Fruit fly (Drosophila melanogaster) whole organism, embryonic: ENCODE measurements around the gene Top3alpha.

Experiments
- Asciz ChIP-seq: fragments of 200-800 bp; sonication (Bioruptor generic); optimal IDR thresholded peaks from 2 replicates; lab custom pipeline; 2017; ENCODE audit warnings: missing biosample characterization, mild to moderate bottlenecking, missing genetic modification characterization, missing genetic modification reagents
- Awh ChIP-seq: fragments of 200-800 bp; sonication (Bioruptor generic); IDR thresholded peaks from 2 replicates; pipeline ENCODE4, ENCODE4 v1.3.6; 2022; ENCODE audit warnings: missing biosample characterization, missing genetic modification characterization
- CG11696 ChIP-seq: fragments of 200-800 bp; sonication (Bioruptor generic); IDR thresholded peaks from 2 replicates; pipeline ENCODE4 v1.3.6; 2022; ENCODE audit warnings: missing biosample characterization, missing genetic modification characterization
- CG12769 ChIP-seq: fragments of 200-800 bp; sonication (Bioruptor generic); optimal IDR thresholded peaks from 2 replicates; lab custom pipeline; 2019; ENCODE audit warnings: missing biosample characterization, mild to moderate bottlenecking, missing genetic modification characterization, moderate library complexity
- CG14710 ChIP-seq: fragments of 200-800 bp; sonication (Bioruptor generic); optimal IDR thresholded peaks from 3 replicates; lab custom pipeline; 2019; ENCODE audit warnings: missing biosample characterization, mild to moderate bottlenecking, missing genetic modification characterization, moderate library complexity
- CG14860 ChIP-seq: fragments of 200-800 bp; sonication (Bioruptor generic); IDR thresholded peaks from 3 replicates; pipeline ENCODE4 v1.3.6; 2022; ENCODE audit warnings: missing biosample characterization, missing genetic modification characterization; ENCODE audit not compliant: partially characterized antibody
- CG14965 ChIP-seq: fragments of 200-800 bp; sonication (Bioruptor generic); optimal IDR thresholded peaks from 2 replicates; lab custom pipeline; 2016; ENCODE audit warnings: missing biosample characterization, missing genetic modification characterization, borderline replicate concordance
- CG15696 ChIP-seq: fragments of 200-800 bp; sonication (Bioruptor generic); optimal IDR thresholded peaks from 2 replicates; lab custom pipeline; 2019; ENCODE audit warnings: missing biosample characterization, mild to moderate bottlenecking, missing genetic modification characterization, moderate library complexity
- CG1603 ChIP-seq: fragments of 200-800 bp; sonication (Bioruptor generic); optimal IDR thresholded peaks from 2 replicates; lab custom pipeline; 2019; ENCODE audit warnings: missing biosample characterization, mild to moderate bottlenecking, missing genetic modification characterization, moderate library complexity
- CG2120 ChIP-seq: fragments of 200-800 bp; sonication (Bioruptor generic); optimal IDR thresholded peaks from 3 replicates; lab custom pipeline; 2016; ENCODE audit warnings: missing biosample characterization, missing genetic modification characterization
- CG30020 ChIP-seq: fragments of 200-800 bp; optimal IDR thresholded peaks from 2 replicates; lab custom pipeline; 2019; ENCODE audit warnings: missing biosample characterization, mild to moderate bottlenecking, missing genetic modification characterization, moderate library complexity
- CG30431 ChIP-seq: fragments of 200-800 bp; sonication (Bioruptor generic); optimal IDR thresholded peaks from 2 replicates; lab custom pipeline; 2017; ENCODE audit warnings: missing biosample characterization, missing genetic modification characterization
- CG31365 ChIP-seq: fragments of 200-800 bp; sonication (Bioruptor generic); optimal IDR thresholded peaks from 2 replicates; lab custom pipeline; 2018; ENCODE audit warnings: missing biosample characterization, mild to moderate bottlenecking, missing genetic modification characterization
- CG31388 ChIP-seq: fragments of 200-800 bp; sonication (Bioruptor generic); optimal IDR thresholded peaks from 2 replicates; lab custom pipeline; 2016; ENCODE audit warnings: missing biosample characterization, missing genetic modification characterization
- CG33213 ChIP-seq: fragments of 200-800 bp; sonication (Bioruptor generic); optimal IDR thresholded peaks from 3 replicates; lab custom pipeline; 2016; ENCODE audit warnings: missing biosample characterization, missing genetic modification characterization
- CG34224 ChIP-seq: fragments of 200-800 bp; sonication (Bioruptor generic); IDR thresholded peaks from 3 replicates; pipeline ENCODE4 v1.3.6; 2022; ENCODE audit warnings: missing biosample characterization, missing genetic modification characterization; ENCODE audit not compliant: partially characterized antibody
- CG3995 ChIP-seq: fragments of 200-800 bp; sonication (Bioruptor generic); optimal IDR thresholded peaks from 3 replicates; lab custom pipeline; 2016; ENCODE audit warnings: missing biosample characterization, missing genetic modification characterization
- CG7963 ChIP-seq: fragments of 200-800 bp; sonication (Bioruptor generic); IDR thresholded peaks from 3 replicates; pipeline ENCODE4 v1.3.6; 2022; ENCODE audit warnings: missing biosample characterization, missing genetic modification characterization; ENCODE audit not compliant: partially characterized antibody
- Camta ChIP-seq: fragments of 200-800 bp; sonication (Bioruptor generic); optimal IDR thresholded peaks from 2 replicates; lab custom pipeline; 2016; ENCODE audit warnings: missing biosample characterization, missing genetic modification characterization
- CoRest ChIP-seq: fragments of 200-800 bp; sonication (Bioruptor generic); optimal IDR thresholded peaks from 3 replicates; lab custom pipeline; 2018; ENCODE audit warnings: missing biosample characterization, mild to moderate bottlenecking, missing genetic modification characterization, moderate library complexity
- Dek ChIP-seq: fragments of 200-800 bp; sonication (Bioruptor generic); optimal IDR thresholded peaks from 3 replicates; lab custom pipeline; 2019; ENCODE audit warnings: missing biosample characterization, mild to moderate bottlenecking, missing genetic modification characterization, moderate library complexity
- Dip2 ChIP-seq: fragments of 200-800 bp; sonication (Bioruptor generic); IDR thresholded peaks from 2 replicates; pipeline ENCODE4 v1.3.6; 2022; ENCODE audit warnings: missing biosample characterization, missing genetic modification characterization
- Dll ChIP-seq: fragments of 200-800 bp; sonication (Bioruptor generic); IDR thresholded peaks from 4 replicates; pipeline ENCODE4 v1.3.6; 2022; ENCODE audit warnings: missing biosample characterization, missing genetic modification characterization; ENCODE audit not compliant: partially characterized antibody
- Doc3 ChIP-seq: fragments of 200-800 bp; sonication (Bioruptor generic); IDR thresholded peaks from 3 replicates; pipeline ENCODE4 v1.3.6; 2022; ENCODE audit warnings: missing biosample characterization, missing genetic modification characterization; ENCODE audit not compliant: partially characterized antibody
- Ets65A ChIP-seq: fragments of 200-800 bp; sonication (Bioruptor generic); peaks from one replicate; lab custom pipeline; 2016; ENCODE audit warnings: missing biosample characterization, missing genetic modification characterization
- H2.0 ChIP-seq: fragments of 200-800 bp; sonication (Bioruptor generic); IDR thresholded peaks from 2 replicates; pipeline ENCODE4 v1.3.6; 2022; ENCODE audit warnings: missing biosample characterization, missing genetic modification characterization
- HLH4C ChIP-seq: fragments of 200-800 bp; sonication (Bioruptor generic); IDR thresholded peaks from 3 replicates; pipeline ENCODE4 v1.3.6; 2022; ENCODE audit warnings: missing biosample characterization, missing genetic modification characterization; ENCODE audit not compliant: partially characterized antibody
- Hand ChIP-seq: fragments of 200-800 bp; sonication (Bioruptor generic); optimal IDR thresholded peaks from 2 replicates; lab custom pipeline; 2017; ENCODE audit warnings: mild to moderate bottlenecking, missing biosample characterization, missing genetic modification reagents, missing genetic modification characterization
- Hr3 ChIP-seq: fragments of 200-800 bp; sonication (Bioruptor generic); optimal IDR thresholded peaks from 3 replicates; lab custom pipeline; 2016; ENCODE audit warnings: missing biosample characterization, missing genetic modification characterization
- Mad ChIP-seq: fragments of 200-800 bp; sonication (Bioruptor generic); optimal IDR thresholded peaks from 2 replicates; lab custom pipeline; 2016; ENCODE audit warnings: missing biosample characterization, missing genetic modification characterization
- PHDP ChIP-seq: fragments of 200-800 bp; sonication (Bioruptor generic); optimal IDR thresholded peaks from 3 replicates; lab custom pipeline; 2018; ENCODE audit warnings: missing biosample characterization, mild to moderate bottlenecking, missing genetic modification characterization, moderate library complexity
- Pdp1 ChIP-seq, 2 experiments: fragments of 200-800 bp; sonication (Bioruptor generic); optimal IDR thresholded peaks; 3 replicates each; lab custom pipeline; 2016; ENCODE audit warnings: missing biosample characterization in 2 of 2, missing genetic modification characterization in 2 of 2, mild to moderate bottlenecking in 1 of 2, moderate library complexity in 1 of 2
- Ptx1 ChIP-seq: fragments of 200-800 bp; sonication (Bioruptor generic); IDR thresholded peaks from 2 replicates; pipeline ENCODE4 v1.3.6; 2022; ENCODE audit warnings: missing biosample characterization, missing genetic modification characterization
- Sry-β ChIP-seq: fragments of 200-800 bp; sonication (Bioruptor generic); optimal IDR thresholded peaks from 2 replicates; lab custom pipeline; 2018; ENCODE audit warnings: missing biosample characterization, mild to moderate bottlenecking, missing genetic modification characterization, moderate library complexity
- cg ChIP-seq: fragments of 200-800 bp; sonication (Bioruptor generic); optimal IDR thresholded peaks from 3 replicates; lab custom pipeline; 2019; ENCODE audit warnings: missing biosample characterization, mild to moderate bottlenecking, missing genetic modification characterization, moderate library complexity
- corto ChIP-seq: fragments of 200-800 bp; sonication (Bioruptor generic); optimal IDR thresholded peaks from 2 replicates; lab custom pipeline; 2016; ENCODE audit warnings: missing biosample characterization, mild to moderate bottlenecking, missing genetic modification characterization, moderate library complexity
- dpn ChIP-seq, 2 experiments: fragments of 200-800 bp; sonication (Bioruptor generic); optimal IDR thresholded peaks; 3 replicates each; lab custom pipeline; 2016; ENCODE audit warnings: missing biosample characterization in 2 of 2, missing genetic modification characterization in 2 of 2
- exex ChIP-seq: fragments of 200-800 bp; sonication (Bioruptor generic); optimal IDR thresholded peaks from 4 replicates; lab custom pipeline; 2018; ENCODE audit warnings: missing biosample characterization, mild to moderate bottlenecking, missing genetic modification characterization, moderate library complexity
- fd96Cb ChIP-seq: fragments of 200-800 bp; sonication (Bioruptor generic); optimal IDR thresholded peaks from 2 replicates; lab custom pipeline; 2018; ENCODE audit warnings: missing biosample characterization, mild to moderate bottlenecking, missing genetic modification characterization, moderate library complexity
- gcm2 ChIP-seq: fragments of 200-800 bp; sonication (Bioruptor generic); optimal IDR thresholded peaks from 2 replicates; lab custom pipeline; 2016; ENCODE audit warnings: missing biosample characterization, missing genetic modification characterization
- grau ChIP-seq: fragments of 200-800 bp; optimal IDR thresholded peaks from 3 replicates; lab custom pipeline; 2019; ENCODE audit warnings: missing biosample characterization, mild to moderate bottlenecking, missing genetic modification characterization, moderate library complexity
- knrl ChIP-seq: fragments of 200-800 bp; sonication (Bioruptor generic); IDR thresholded peaks from 3 replicates; pipeline ENCODE4 v1.3.6; 2022; ENCODE audit warnings: missing biosample characterization, missing genetic modification characterization; ENCODE audit not compliant: partially characterized antibody
- lab ChIP-seq: fragments of 200-800 bp; sonication (Bioruptor generic); optimal IDR thresholded peaks from 3 replicates; lab custom pipeline; 2017; ENCODE audit warnings: missing biosample characterization, missing genetic modification characterization, mild to moderate bottlenecking, moderate library complexity, missing genetic modification reagents
- lbe ChIP-seq: fragments of 200-800 bp; sonication (Bioruptor generic); optimal IDR thresholded peaks from 2 replicates; lab custom pipeline; 2016; ENCODE audit warnings: missing biosample characterization, mild to moderate bottlenecking, missing genetic modification characterization
- mld ChIP-seq: fragments of 200-800 bp; sonication (Bioruptor generic); IDR thresholded peaks from 3 replicates; pipeline ENCODE4 v1.3.6; 2022; ENCODE audit warnings: missing biosample characterization, missing genetic modification characterization; ENCODE audit not compliant: partially characterized antibody
- phol ChIP-seq: fragments of 200-800 bp; sonication (Bioruptor generic); optimal IDR thresholded peaks from 3 replicates; lab custom pipeline; 2018; ENCODE audit warnings: missing biosample characterization, mild to moderate bottlenecking, missing genetic modification characterization, moderate library complexity
- scrt ChIP-seq: fragments of 200-800 bp; sonication (Bioruptor generic); optimal IDR thresholded peaks from 2 replicates; lab custom pipeline; 2018; ENCODE audit warnings: missing biosample characterization, mild to moderate bottlenecking, missing genetic modification characterization, moderate library complexity
- stc ChIP-seq: fragments of 200-800 bp; sonication (Bioruptor generic); IDR thresholded peaks from 2 replicates; pipeline ENCODE4 v1.3.6; 2022; ENCODE audit warnings: missing biosample characterization, missing genetic modification characterization
- tgo ChIP-seq: fragments of 200-800 bp; sonication (Bioruptor generic); IDR thresholded peaks from 3 replicates; pipeline ENCODE4 v1.3.6; 2022; ENCODE audit warnings: missing biosample characterization, missing genetic modification characterization
- zfh2 ChIP-seq: fragments of 200-800 bp; sonication (Bioruptor generic); optimal IDR thresholded peaks from 2 replicates; lab custom pipeline; 2016; ENCODE audit warnings: missing biosample characterization, missing genetic modification characterization

The Top3alpha gene

DNA sequence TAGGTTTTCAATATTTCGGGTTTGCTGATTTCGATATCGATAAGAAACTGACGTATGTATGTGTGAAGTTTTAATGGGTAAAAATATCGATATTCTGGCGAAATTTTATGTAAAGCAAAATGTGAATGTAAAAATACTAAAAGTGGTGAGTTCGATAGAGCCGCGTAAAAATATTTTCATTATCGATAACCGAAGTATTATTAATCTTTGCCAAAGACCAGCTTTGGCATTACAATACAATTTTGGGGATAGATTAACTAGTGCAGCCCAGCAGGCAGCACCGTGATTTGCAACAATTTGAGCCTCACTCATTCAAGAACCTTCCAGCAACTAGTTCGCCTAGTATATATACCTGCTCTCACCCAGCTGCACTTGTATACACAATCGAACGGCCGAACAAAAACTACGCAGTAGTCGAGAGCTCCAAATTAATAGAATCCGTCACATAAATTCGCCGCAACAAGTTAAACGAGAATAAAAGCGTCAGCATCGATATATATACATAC lies 44.4 kb downstream of the Top3alpha start (continued):
- TF ChIP-seq phol (tag; lab: Kevin White, UChicago) (peak; percentile 27), CG30020 (peak; percentile 55), Ets65A (no peak), Ptx1 (GFP tag; lab: Robert Waterston, UW) (no peak), CG3995 (GFP tag; lab: Kevin White, UChicago) (peak; percentile 99), knrl (peak; percentile 77), CG34224 (peak; percentile 96), Asciz (GFP tag; lab: Kevin White, UChicago) (no peak), Pdp1 (GFP tag; optimal IDR thresholded peaks at IDR 0.05; lab: Kevin White, UChicago) (peak in 1 of 2 experiments; percentile 26), CG31388 (GFP tag; lab: Kevin White, UChicago) (no peak), CG7963 (peak; percentile 90), Camta (no peak), dpn (GFP tag; optimal IDR thresholded peaks at IDR 0.05; lab: Kevin White, UChicago) (no peak), CG12769 (tag; lab: Kevin White, UChicago) (peak; percentile 33), Awh (no peak), Dek (tag; lab: Kevin White, UChicago) (no peak), Doc3 (GFP tag; lab: Robert Waterston, UW) (peak; percentile 85), CG15696 (tag; lab: Kevin White, UChicago) (no peak), Hand (GFP tag; lab: Kevin White, UChicago) (no peak), Dll (peak; percentile 90), CG14965 (GFP tag; lab: Kevin White, UChicago) (no peak), HLH4C (GFP tag; lab: Robert Waterston, UW) (peak; percentile 95), CG14710 (peak; percentile 30), cg (GFP tag; lab: Kevin White, UChicago) (peak; percentile 72), CG14860 (GFP tag; lab: Robert Waterston, UW) (peak; percentile 91), scrt (GFP tag; lab: Kevin White, UChicago) (peak; percentile 37), CoRest (tag; lab: Kevin White, UChicago) (peak; percentile 34), CG1603 (peak; percentile 69), Hr3 (no peak)

DNA sequence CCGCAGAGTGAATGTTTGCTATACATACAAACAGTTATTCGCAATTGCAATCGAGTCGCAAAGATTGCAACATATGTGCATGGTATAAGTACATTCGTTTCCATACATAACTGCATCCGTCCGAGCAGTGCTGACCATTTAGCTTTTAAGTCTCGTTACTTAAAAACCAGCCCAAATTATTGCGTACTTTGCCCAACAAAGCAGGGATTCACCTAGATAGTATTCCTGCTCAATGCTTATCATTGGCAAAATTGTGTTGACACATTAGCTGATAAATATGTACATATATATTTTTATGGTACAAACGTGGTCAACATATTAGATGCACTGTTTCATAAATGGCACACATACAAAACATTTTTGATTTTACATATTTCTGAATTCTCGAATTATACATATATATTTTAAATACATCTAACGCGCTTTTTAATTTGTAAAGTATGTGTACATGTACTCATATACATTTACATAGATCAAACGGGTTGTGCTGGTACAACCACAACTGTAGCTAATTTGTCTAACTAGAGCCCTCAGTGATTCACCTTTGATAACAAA lies 45.1 kb downstream of the Top3alpha start:
- no peak for TF ChIP-seq fd96Cb (tag; lab: Kevin White, UChicago)
- peak; percentile 7 for TF ChIP-seq CG2120
- TF ChIP-seq CG30431 (GFP tag; lab: Kevin White, UChicago), result no peak
- no peak for TF ChIP-seq Dip2 (GFP tag; lab: Robert Waterston, UW)
- TF ChIP-seq H2.0 (GFP tag; lab: Robert Waterston, UW), result no peak
- no peak for TF ChIP-seq CG33213 (GFP tag; lab: Kevin White, UChicago)
- TF ChIP-seq zfh2 (GFP tag; lab: Kevin White, UChicago), result no peak
- TF ChIP-seq grau (tag; lab: Kevin White, UChicago), result peak; percentile 11
- 0 out of 2 replicates have a peak, but pooled peaks have one; percentile 25 for TF ChIP-seq CG11696 (GFP tag; lab: Robert Waterston, UW)
- no peak for TF ChIP-seq Mad
- TF ChIP-seq gcm2 (GFP tag; lab: Kevin White, UChicago), result no peak
- no peak for TF ChIP-seq stc (GFP tag; lab: Robert Waterston, UW)
- no peak for TF ChIP-seq CG31365 (tag; lab: Kevin White, UChicago)
- TF ChIP-seq PHDP, result peak; percentile 3
- peak; percentile 41 for TF ChIP-seq exex (tag; lab: Kevin White, UChicago)
- TF ChIP-seq corto, result peak; percentile 3
- TF ChIP-seq Sry-β (GFP tag; lab: Kevin White, UChicago), result peak; percentile 71
- no peak for TF ChIP-seq mld
- TF ChIP-seq lab (GFP tag; lab: Kevin White, UChicago), result no peak
- TF ChIP-seq Camta, result no peak
- no peak for TF ChIP-seq tgo (GFP tag; lab: Robert Waterston, UW)
- peak; percentile 12 for TF ChIP-seq lbe (GFP tag; lab: Kevin White, UChicago)
